Worm (Caenorhabditis elegans): ENCODE results near the gene Y105C5A.1274.
"Not testable (repeated sequence)": the region's sequence is repeated elsewhere in the genome, so short reads cannot be mapped to it uniquely, and the experiment has no call there.

Y105C5A.1274 gene

ce11 chrIV:15635462-15635861 is 923 bp downstream of the Y105C5A.1274 start, which contains the start of gene Y105C5A.10:
TSS of gene Y105C5A.10 (plus strand) at chrIV:15635762.
- not testable (repeated sequence) for TF ChIP-seq ceh-82, sem-4, mdl-1 (tag; optimal IDR thresholded peaks at IDR 0.05)

ce11 chrIV:15639223-15639622 is 4.7 kb downstream of the Y105C5A.1274 start:
- no peak for TF ChIP-seq ztf-1 (GFP tag; conservative IDR thresholded peaks at IDR 0.05)
- no peak for TF ChIP-seq lin-39 (tag; optimal IDR thresholded peaks at IDR 0.05)
- TF ChIP-seq elt-1 (tag; optimal IDR thresholded peaks at IDR 0.05): no peak
- no peak for TF ChIP-seq alr-1 (tag; optimal IDR thresholded peaks at IDR 0.05)
- TF ChIP-seq unc-55 (GFP tag; optimal IDR thresholded peaks at IDR 0.05): no peak
- no peak for TF ChIP-seq nhr-237 (tag; optimal IDR thresholded peaks at IDR 0.05)
- TF ChIP-seq lin-11 (tag; optimal IDR thresholded peaks at IDR 0.05): no peak
- TF ChIP-seq ZK546.5 (tag; optimal IDR thresholded peaks at IDR 0.05): no peak
- no peak for TF ChIP-seq elt-3 (tag; optimal IDR thresholded peaks at IDR 0.05)

ce11 chrIV:15640852-15641251 is 6.3 kb downstream of the Y105C5A.1274 start, which contains the start of gene Y105C5A.13:
TSS of gene Y105C5A.13 (plus strand) at chrIV:15641231.
- TF ChIP-seq fos-1 (tag; optimal IDR thresholded peaks at IDR 0.05) (peak; percentile 94), crh-2 (tag; optimal IDR thresholded peaks at IDR 0.05) (no peak), sma-9 (GFP tag; optimal IDR thresholded peaks at IDR 0.05) (peak; percentile 7), sma-9 (tag; optimal IDR thresholded peaks at IDR 0.05) (no peak)

- TF ChIP-seq nhr-6, F13H6.1, nhr-11 (tag; optimal IDR thresholded peaks at IDR 0.05): not testable (repeated sequence)
Measured at ce11 chrIV:15641699-15642098, 7.2 kb downstream of the Y105C5A.1274 start, which contains the start of gene Y105C5A.12. TSS of gene Y105C5A.12 (minus strand) at chrIV:15641799.

- peak; percentile 92 for TF ChIP-seq unc-55 (GFP tag; optimal IDR thresholded peaks at IDR 0.05)
- TF ChIP-seq zag-1 (tag; optimal IDR thresholded peaks at IDR 0.05): peak; percentile 60
- TF ChIP-seq Y55F3AM.14 (GFP tag; optimal IDR thresholded peaks at IDR 0.05): peak; percentile 72
- peak; percentile 17 for TF ChIP-seq lin-11 (tag; optimal IDR thresholded peaks at IDR 0.05)
- TF ChIP-seq C34F6.9 (tag; optimal IDR thresholded peaks at IDR 0.05): peak; percentile 93
- TF ChIP-seq nhr-6 (tag; optimal IDR thresholded peaks at IDR 0.05): peak; percentile 88
- TF ChIP-seq sma-3 (GFP tag; optimal IDR thresholded peaks at IDR 0.05): peak; percentile 87
- peak; percentile 85 for TF ChIP-seq crh-2 (tag; optimal IDR thresholded peaks at IDR 0.05)
- TF ChIP-seq blmp-1 (tag; optimal IDR thresholded peaks at IDR 0.05; ENCODE audit: insufficient read depth): peak; percentile 74
- TF ChIP-seq sma-9 (GFP tag; optimal IDR thresholded peaks at IDR 0.05): peak; percentile 80
- TF ChIP-seq sma-9 (tag; optimal IDR thresholded peaks at IDR 0.05): not testable (repeated sequence)
- TF ChIP-seq sem-4 (tag; optimal IDR thresholded peaks at IDR 0.05): peak; percentile 83
- peak; percentile 88 for TF ChIP-seq egl-27 (tag; optimal IDR thresholded peaks at IDR 0.05)
- peak; percentile 93 for TF ChIP-seq F13H6.1 (tag; optimal IDR thresholded peaks at IDR 0.05)
- peak; percentile 76 for TF ChIP-seq gmeb-1 (tag; optimal IDR thresholded peaks at IDR 0.05)
- peak; percentile 77 for TF ChIP-seq lin-13 (GFP tag; optimal IDR thresholded peaks at IDR 0.05)
- TF ChIP-seq nhr-12 (tag; optimal IDR thresholded peaks at IDR 0.05): peak; percentile 11
- peak; percentile 52 for TF ChIP-seq alr-1 (tag; optimal IDR thresholded peaks at IDR 0.05)
- peak; percentile 64 for TF ChIP-seq skn-1 (tag; optimal IDR thresholded peaks at IDR 0.05)
- TF ChIP-seq nhr-21 (tag; optimal IDR thresholded peaks at IDR 0.05): peak; percentile 93
- TF ChIP-seq nhr-25 (tag; optimal IDR thresholded peaks at IDR 0.05): peak; percentile 85
- peak; percentile 95 for TF ChIP-seq nhr-129 (tag; optimal IDR thresholded peaks at IDR 0.05)
- TF ChIP-seq ceh-82 (tag; optimal IDR thresholded peaks at IDR 0.05): peak; percentile 17
- TF ChIP-seq fos-1 (tag; optimal IDR thresholded peaks at IDR 0.05): peak; percentile 70
- peak; percentile 85 for TF ChIP-seq ztf-4 (tag; optimal IDR thresholded peaks at IDR 0.05)
- TF ChIP-seq mab-5 (tag; optimal IDR thresholded peaks at IDR 0.05): peak; percentile 85
- peak; percentile 62 for TF ChIP-seq nhr-10 (tag; optimal IDR thresholded peaks at IDR 0.05)
- peak; percentile 13 for TF ChIP-seq ZK546.5 (tag; optimal IDR thresholded peaks at IDR 0.05)
- TF ChIP-seq mdl-1 (tag; optimal IDR thresholded peaks at IDR 0.05): peak; percentile 71 to 76
- TF ChIP-seq lsy-2 (tag; optimal IDR thresholded peaks at IDR 0.05): peak; percentile 78 to 94
- TF ChIP-seq nhr-237 (tag; optimal IDR thresholded peaks at IDR 0.05): peak; percentile 67
- TF ChIP-seq unc-62 (GFP tag; optimal IDR thresholded peaks at IDR 0.05): peak; percentile 13
Measured at ce11 chrIV:15646418-15647220, 12.1 kb downstream of the Y105C5A.1274 start, which contains the start of the genes Y105C5A.1268 and Y105C5A.1272. TSS of gene Y105C5A.1268 (minus strand) at chrIV:15646468. TSS of gene Y105C5A.1272 (plus strand) at chrIV:15646992.

Data from whole organism, L2 larva.